Fruit fly (Drosophila melanogaster) whole organism, embryonic: ENCODE measurements around the gene CG5938.
A peak's percentile ranks its signal among the peaks of the same experiment; 100 is the strongest.

Experiments used
- Asciz ChIP-seq: fragments of 200-800 bp; sonication (Bioruptor generic); optimal IDR thresholded peaks from 2 replicates; lab custom pipeline; 2017; ENCODE audit warnings: missing biosample characterization, mild to moderate bottlenecking, missing genetic modification characterization, missing genetic modification reagents
- CG10321 ChIP-seq: fragments of 200-800 bp; sonication (Bioruptor generic); IDR thresholded peaks from 2 replicates; pipeline ENCODE4 v1.3.6; 2022; ENCODE audit warnings: missing biosample characterization, missing genetic modification characterization
- CG10959 ChIP-seq: fragments of 200-800 bp; sonication (Bioruptor generic); IDR thresholded peaks from 2 replicates; pipeline ENCODE4 v1.3.6; 2022; ENCODE audit warnings: missing biosample characterization, missing genetic modification characterization
- CG11504 ChIP-seq: fragments of 200-800 bp; sonication (Bioruptor generic); optimal IDR thresholded peaks from 3 replicates; lab custom pipeline; 2019; ENCODE audit warnings: missing biosample characterization, mild to moderate bottlenecking, missing genetic modification characterization, moderate library complexity
- CG11696 ChIP-seq: fragments of 200-800 bp; sonication (Bioruptor generic); IDR thresholded peaks from 2 replicates; pipeline ENCODE4 v1.3.6; 2022; ENCODE audit warnings: missing biosample characterization, missing genetic modification characterization
- CG15269 ChIP-seq: fragments of 200-800 bp; sonication (Bioruptor generic); optimal IDR thresholded peaks from 2 replicates; lab custom pipeline; 2018; ENCODE audit warnings: missing biosample characterization, mild to moderate bottlenecking, missing genetic modification characterization, moderate library complexity
- CG1602 ChIP-seq: fragments of 200-800 bp; sonication (Bioruptor generic); optimal IDR thresholded peaks from 3 replicates; lab custom pipeline; 2016; ENCODE audit warnings: missing biosample characterization, missing genetic modification characterization
- CG1647 ChIP-seq: fragments of 200-800 bp; sonication (Bioruptor generic); optimal IDR thresholded peaks from 3 replicates; lab custom pipeline; 2016; ENCODE audit warnings: missing biosample characterization, missing genetic modification characterization
- CG17359 ChIP-seq: fragments of 200-800 bp; sonication (Bioruptor generic); optimal IDR thresholded peaks from 3 replicates; lab custom pipeline; 2018; ENCODE audit warnings: missing biosample characterization, mild to moderate bottlenecking, missing genetic modification characterization, moderate library complexity
- CG17912 ChIP-seq: fragments of 200-800 bp; sonication (Bioruptor generic); optimal IDR thresholded peaks from 2 replicates; lab custom pipeline; 2018; ENCODE audit warnings: missing biosample characterization, mild to moderate bottlenecking, missing genetic modification characterization
- CG1792 ChIP-seq: fragments of 200-800 bp; sonication (Bioruptor generic); optimal IDR thresholded peaks from 2 replicates; lab custom pipeline; 2016; ENCODE audit warnings: missing biosample characterization, missing genetic modification characterization
- CG33557 ChIP-seq: fragments of 200-800 bp; sonication (Bioruptor generic); optimal IDR thresholded peaks from 2 replicates; lab custom pipeline; 2019; ENCODE audit warnings: missing biosample characterization, mild to moderate bottlenecking, missing genetic modification characterization, moderate library complexity
- CG34422 ChIP-seq: fragments of 200-800 bp; sonication (Bioruptor generic); IDR thresholded peaks from 3 replicates; pipeline ENCODE4 v1.3.6; 2022; ENCODE audit warnings: missing biosample characterization, missing genetic modification characterization
- CG4424 ChIP-seq: fragments of 200-800 bp; sonication (Bioruptor generic); optimal IDR thresholded peaks from 3 replicates; lab custom pipeline; 2016; ENCODE audit warnings: missing biosample characterization, missing genetic modification characterization
- CG6654 ChIP-seq: fragments of 200-800 bp; sonication (Bioruptor generic); optimal IDR thresholded peaks from 2 replicates; lab custom pipeline; 2017; ENCODE audit warnings: missing biosample characterization, mild to moderate bottlenecking, missing genetic modification characterization
- CG6689 ChIP-seq: fragments of 200-800 bp; sonication (Bioruptor generic); IDR thresholded peaks from 2 replicates; pipeline ENCODE4 v1.3.6; 2022; ENCODE audit warnings: missing biosample characterization, missing genetic modification characterization
- CG6854 ChIP-seq: fragments of 200-800 bp; sonication (Bioruptor generic); optimal IDR thresholded peaks from 3 replicates; lab custom pipeline; 2017; ENCODE audit warnings: missing biosample characterization, mild to moderate bottlenecking, missing genetic modification characterization
- CG7271 ChIP-seq: fragments of 200-800 bp; sonication (Bioruptor generic); optimal IDR thresholded peaks from 2 replicates; lab custom pipeline; 2018; ENCODE audit warnings: missing biosample characterization, mild to moderate bottlenecking, missing genetic modification characterization, moderate library complexity
- CG7745 ChIP-seq: fragments of 200-800 bp; sonication (Bioruptor generic); optimal IDR thresholded peaks from 2 replicates; lab custom pipeline; 2018; ENCODE audit warnings: missing biosample characterization, mild to moderate bottlenecking, missing genetic modification characterization, moderate library complexity
- CG9932 ChIP-seq: fragments of 200-800 bp; sonication (Bioruptor generic); IDR thresholded peaks from 2 replicates; pipeline ENCODE4 v1.3.6; 2022; ENCODE audit warnings: missing biosample characterization, missing genetic modification characterization
- Camta ChIP-seq: fragments of 200-800 bp; sonication (Bioruptor generic); optimal IDR thresholded peaks from 2 replicates; lab custom pipeline; 2016; ENCODE audit warnings: missing biosample characterization, missing genetic modification characterization
- Deaf1 ChIP-seq: fragments of 200-800 bp; optimal IDR thresholded peaks from 3 replicates; lab custom pipeline; 2019; ENCODE audit warnings: missing biosample characterization, mild to moderate bottlenecking, missing genetic modification characterization, moderate library complexity
- Drgx ChIP-seq: fragments of 200-800 bp; sonication (Bioruptor generic); IDR thresholded peaks from 2 replicates; pipeline ENCODE4 v1.3.6; 2022; ENCODE audit warnings: missing biosample characterization, missing genetic modification characterization
- HmgD ChIP-seq: fragments of 200-800 bp; sonication (Bioruptor generic); optimal IDR thresholded peaks from 3 replicates; lab custom pipeline; 2016; ENCODE audit warnings: missing biosample characterization, missing genetic modification characterization
- HmgZ ChIP-seq: fragments of 200-800 bp; sonication (Bioruptor generic); optimal IDR thresholded peaks from 2 replicates; lab custom pipeline; 2018; ENCODE audit warnings: missing biosample characterization, mild to moderate bottlenecking, missing genetic modification characterization
- Hsf ChIP-seq: fragments of 200-800 bp; sonication (Bioruptor generic); optimal IDR thresholded peaks from 3 replicates; lab custom pipeline; 2016; ENCODE audit warnings: missing biosample characterization, missing genetic modification characterization
- Mad ChIP-seq: fragments of 200-800 bp; sonication (Bioruptor generic); optimal IDR thresholded peaks from 2 replicates; lab custom pipeline; 2016; ENCODE audit warnings: missing biosample characterization, missing genetic modification characterization
- Rx ChIP-seq: fragments of 200-800 bp; sonication (Bioruptor generic); IDR thresholded peaks from 2 replicates; pipeline ENCODE4 v1.3.6; 2022; ENCODE audit warnings: missing biosample characterization, missing genetic modification characterization
- Scr ChIP-seq: fragments of 200-800 bp; sonication (Bioruptor generic); IDR thresholded peaks from 2 replicates; pipeline ENCODE4 v1.3.6; 2022; ENCODE audit warnings: missing biosample characterization, missing genetic modification characterization; ENCODE audit not compliant: partially characterized antibody
- ara ChIP-seq: fragments of 200-800 bp; sonication (Bioruptor generic); IDR thresholded peaks from 2 replicates; pipeline ENCODE4 v1.3.6; 2022; ENCODE audit warnings: missing biosample characterization, missing genetic modification characterization
- bigmax ChIP-seq: fragments of 200-800 bp; sonication (Bioruptor generic); optimal IDR thresholded peaks from 2 replicates; lab custom pipeline; 2018; ENCODE audit warnings: missing biosample characterization, mild to moderate bottlenecking, missing genetic modification characterization
- en ChIP-seq: fragments of 200-800 bp; sonication (Bioruptor generic); optimal IDR thresholded peaks from 2 replicates; lab custom pipeline; 2016; ENCODE audit warnings: missing biosample characterization, missing genetic modification characterization
- gce ChIP-seq: fragments of 200-800 bp; sonication (Bioruptor generic); IDR thresholded peaks from 3 replicates; pipeline ENCODE4 v1.3.6; 2022; ENCODE audit warnings: missing biosample characterization, missing genetic modification characterization
- gcm ChIP-seq: fragments of 200-800 bp; sonication (Bioruptor generic); optimal IDR thresholded peaks from 2 replicates; lab custom pipeline; 2019; ENCODE audit warnings: missing biosample characterization, mild to moderate bottlenecking, missing genetic modification characterization, moderate library complexity
- gfzf ChIP-seq: fragments of 200-800 bp; sonication (Bioruptor generic); optimal IDR thresholded peaks from 2 replicates; lab custom pipeline; 2016; ENCODE audit warnings: missing biosample characterization, mild to moderate bottlenecking, missing genetic modification characterization, moderate library complexity
- grn ChIP-seq: fragments of 200-800 bp; sonication (Bioruptor generic); optimal IDR thresholded peaks from 3 replicates; lab custom pipeline; 2017; ENCODE audit warnings: missing biosample characterization, missing genetic modification characterization
- klu ChIP-seq: fragments of 200-800 bp; sonication (Bioruptor generic); IDR thresholded peaks from 2 replicates; pipeline ENCODE4 v1.3.6; 2022; ENCODE audit warnings: missing biosample characterization, missing genetic modification characterization
- lab ChIP-seq: fragments of 200-800 bp; sonication (Bioruptor generic); optimal IDR thresholded peaks from 3 replicates; lab custom pipeline; 2017; ENCODE audit warnings: missing biosample characterization, missing genetic modification characterization, mild to moderate bottlenecking, moderate library complexity, missing genetic modification reagents
- nerfin-1 ChIP-seq: fragments of 200-800 bp; sonication (Bioruptor generic); optimal IDR thresholded peaks from 3 replicates; lab custom pipeline; 2019; ENCODE audit warnings: missing biosample characterization, mild to moderate bottlenecking, missing genetic modification characterization, moderate library complexity
- pho ChIP-seq: fragments of 200-800 bp; sonication (Bioruptor generic); optimal IDR thresholded peaks from 2 replicates; lab custom pipeline; 2016; ENCODE audit warnings: missing biosample characterization, missing genetic modification characterization
- pita ChIP-seq: fragments of 200-800 bp; sonication (Bioruptor generic); optimal IDR thresholded peaks from 2 replicates; lab custom pipeline; 2017; ENCODE audit warnings: missing biosample characterization, mild to moderate bottlenecking, missing genetic modification characterization
- pzg ChIP-seq: fragments of 200-800 bp; sonication (Bioruptor generic); optimal IDR thresholded peaks from 3 replicates; lab custom pipeline; 2018; ENCODE audit warnings: missing biosample characterization, mild to moderate bottlenecking, missing genetic modification characterization, moderate library complexity
- seq ChIP-seq: fragments of 200-800 bp; sonication (Bioruptor generic); IDR thresholded peaks from 2 replicates; pipeline ENCODE4 v1.3.6; 2022; ENCODE audit warnings: missing biosample characterization, missing genetic modification characterization
- shn ChIP-seq: fragments of 200-800 bp; sonication (Bioruptor generic); optimal IDR thresholded peaks from 3 replicates; lab custom pipeline; 2016; ENCODE audit warnings: missing biosample characterization, missing genetic modification characterization
- sim ChIP-seq: fragments of 200-800 bp; sonication (Bioruptor generic); IDR thresholded peaks from 2 replicates; pipeline ENCODE4 v1.3.6; 2022; ENCODE audit warnings: missing biosample characterization, missing genetic modification characterization
- slou ChIP-seq: fragments of 200-800 bp; sonication (Bioruptor generic); optimal IDR thresholded peaks from 3 replicates; lab custom pipeline; 2016; ENCODE audit warnings: missing biosample characterization, missing genetic modification characterization
- sna ChIP-seq: fragments of 200-800 bp; sonication (Bioruptor generic); IDR thresholded peaks from 2 replicates; pipeline ENCODE4 v1.3.6; 2022; ENCODE audit warnings: missing biosample characterization, missing genetic modification characterization; ENCODE audit not compliant: partially characterized antibody
- stc ChIP-seq: fragments of 200-800 bp; sonication (Bioruptor generic); IDR thresholded peaks from 2 replicates; pipeline ENCODE4 v1.3.6; 2022; ENCODE audit warnings: missing biosample characterization, missing genetic modification characterization
- vvl ChIP-seq: fragments of 200-800 bp; sonication (Bioruptor generic); IDR thresholded peaks from 2 replicates; pipeline ENCODE4 v1.3.6; 2022; ENCODE audit warnings: missing biosample characterization, missing genetic modification characterization
- zfh1 ChIP-seq: fragments of 200-800 bp; sonication (Bioruptor generic); IDR thresholded peaks from 3 replicates; pipeline ENCODE4 v1.3.6; 2022; ENCODE audit warnings: missing biosample characterization, missing genetic modification characterization

Gene CG5938

DNA sequence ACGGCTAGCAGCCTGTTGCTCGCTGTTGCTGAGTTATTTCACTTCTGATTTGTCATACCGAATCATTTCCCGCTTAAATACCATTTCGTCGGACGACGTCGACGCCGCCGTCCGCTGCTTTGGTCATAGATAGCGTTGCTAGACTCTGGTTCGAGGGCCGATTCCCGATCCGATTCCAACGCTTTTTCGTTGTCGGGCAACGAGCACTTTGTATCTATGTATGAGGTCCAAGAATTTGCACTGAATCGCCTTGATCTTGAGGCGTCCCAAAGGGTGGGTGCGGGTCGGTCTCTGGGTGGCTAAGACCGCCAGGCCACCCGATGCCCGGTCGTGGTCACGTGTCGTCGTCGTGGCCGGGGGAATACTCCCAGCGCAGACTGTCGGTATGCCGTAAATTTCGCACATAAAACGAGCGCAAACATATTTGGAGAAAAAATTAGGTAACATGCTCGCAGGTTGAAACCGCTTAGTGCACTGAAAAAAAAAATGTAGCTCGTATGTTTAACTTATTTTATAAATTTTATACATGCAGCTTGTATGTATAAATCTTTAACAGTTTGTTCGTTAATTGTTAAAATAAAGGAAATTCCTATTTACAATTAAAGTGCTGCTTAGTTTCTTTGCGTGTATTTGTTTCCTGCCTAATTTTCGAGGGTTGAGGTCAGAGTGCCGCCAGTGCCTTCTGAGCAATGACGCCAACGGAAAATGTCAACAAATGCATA is 17.7 kb downstream of the CG5938 start, which contains the start of gene CG3348 (continued):
- TF ChIP-seq Rx (peak; percentile 24; the same call in 1 of the 2 replicates), Drgx (GFP tag; lab: Robert Waterston, UW) (peak; percentile 37), CG7745 (no peak), HmgZ (tag; lab: Kevin White, UChicago) (peak; percentile 75), bigmax (GFP tag; lab: Kevin White, UChicago) (no peak), zfh1 (peak; percentile 83), CG1647 (peak; percentile 69), pita (no peak), CG1602 (GFP tag; lab: Kevin White, UChicago) (peak; percentile 31), vvl (GFP tag; lab: Robert Waterston, UW) (peak; percentile 79), pzg (GFP tag; lab: Kevin White, UChicago) (no peak), CG17912 (GFP tag; lab: Kevin White, UChicago) (no peak), sna (GFP tag; lab: Robert Waterston, UW) (no peak), pho (peak; percentile 76), shn (GFP tag; lab: Kevin White, UChicago) (peak; percentile 6), Hsf (GFP tag; lab: Kevin White, UChicago) (peak; percentile 71), lab (GFP tag; lab: Kevin White, UChicago) (peak; percentile 91), klu (peak; percentile 71), nerfin-1 (tag; lab: Kevin White, UChicago) (peak; percentile 57), CG6654 (GFP tag; lab: Kevin White, UChicago) (peak; percentile 48), CG33557 (GFP tag; lab: Kevin White, UChicago) (no peak), seq (peak; percentile 68), CG4424 (GFP tag; lab: Kevin White, UChicago) (peak; percentile 52), CG7271 (tag; lab: Kevin White, UChicago) (peak; percentile 23), CG10321 (GFP tag; lab: Robert Waterston, UW) (no peak), gfzf (no peak), CG9932 (GFP tag; lab: Robert Waterston, UW) (peak; percentile 83), CG10959 (GFP tag; lab: Robert Waterston, UW) (no peak), CG34422 (GFP tag; lab: Robert Waterston, UW) (0 out of 3 replicates have a peak, but pooled peaks have one; percentile 29), en (GFP tag; lab: Kevin White, UChicago) (no peak), Deaf1 (tag; lab: Kevin White, UChicago) (peak; percentile 58), CG6854 (GFP tag; lab: Kevin White, UChicago) (peak; percentile 41), stc (0 out of 2 replicates have a peak, but pooled peaks have one; percentile 30), CG6689 (peak; percentile 59), ara (GFP tag; lab: Robert Waterston, UW) (peak; percentile 45; the same call in 1 of the 2 replicates), HmgD (GFP tag; lab: Kevin White, UChicago) (no peak), CG11504 (tag; lab: Kevin White, UChicago) (peak; percentile 78), Camta (peak; percentile 35), sim (no peak), gcm (GFP tag; lab: Kevin White, UChicago) (peak; percentile 48), Scr (GFP tag; lab: Robert Waterston, UW) (no peak), grn (GFP tag; lab: Kevin White, UChicago) (no peak), CG11696 (peak; percentile 31; the same call in 1 of the 2 replicates), slou (GFP tag; lab: Kevin White, UChicago) (peak; percentile 17), CG17359 (peak; percentile 78), gce (GFP tag; lab: Robert Waterston, UW) (0 out of 3 replicates have a peak, but pooled peaks have one; percentile 20), CG1792 (GFP tag; lab: Kevin White, UChicago) (peak; percentile 67), Asciz (GFP tag; lab: Kevin White, UChicago) (peak; percentile 61), Mad (GFP tag; lab: Kevin White, UChicago) (peak; percentile 17), CG15269 (tag; lab: Kevin White, UChicago) (peak; percentile 76)
